Worm (Caenorhabditis elegans): ENCODE results near the gene srh-203.

DNA sequence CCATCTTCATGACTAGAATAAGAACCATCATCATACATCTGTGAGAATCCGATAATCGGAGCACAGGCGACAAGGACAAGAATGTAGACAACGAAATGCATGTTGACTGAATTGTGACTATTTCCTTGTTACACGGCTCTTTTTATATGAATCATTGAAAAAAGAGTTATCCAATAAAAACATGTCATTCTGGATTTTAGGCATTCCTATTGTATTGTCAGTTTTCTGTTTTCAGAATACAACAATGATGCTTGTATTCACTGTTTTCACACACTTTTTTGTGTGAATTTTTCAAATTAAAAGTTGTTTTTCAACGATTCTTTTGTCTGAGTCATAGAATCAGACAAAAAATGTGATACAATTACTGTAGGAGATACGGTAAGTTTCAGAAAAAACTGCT, 19.6 kb downstream of the srh-203 start, which contains the start of gene F20E11.18:
- no peak for TF ChIP-seq tbx-2 (tag; optimal IDR thresholded peaks at IDR 0.05)
- no peak for TF ChIP-seq snpc-4 (tag; optimal IDR thresholded peaks at IDR 0.05)
- TF ChIP-seq mdl-1 (tag; optimal IDR thresholded peaks at IDR 0.05): no peak
- no peak for TF ChIP-seq eor-1 (tag; optimal IDR thresholded peaks at IDR 0.05)

All from whole organism, L3 larva.